Worm (Caenorhabditis elegans) whole organism, L2 larva: ENCODE measurements around the gene tram-1.

ENCODE experiments used
- nhr-12 ChIP-seq: fragments of 150-350 bp; optimal IDR thresholded peaks from 2 replicates; lab custom pipeline; 2014; ENCODE audit warnings: missing biosample characterization, missing genetic modification characterization
- nhr-129 ChIP-seq: fragments of 150-350 bp; optimal IDR thresholded peaks from 2 replicates; lab custom pipeline; 2014; ENCODE audit warnings: missing biosample characterization, missing genetic modification characterization
- nhr-23 ChIP-seq: fragments of 150-350 bp; optimal IDR thresholded peaks from 2 replicates; lab custom pipeline; 2014; ENCODE audit warnings: missing biosample characterization, missing genetic modification reagents, missing genetic modification characterization
- nhr-25 ChIP-seq: fragments of 150-350 bp; sonication (generic microtip); optimal IDR thresholded peaks from 3 replicates; lab custom pipeline; 2014; ENCODE audit warnings: missing biosample characterization, missing genetic modification characterization
- snpc-4 ChIP-seq: fragments of 150-350 bp; optimal IDR thresholded peaks from 2 replicates; lab custom pipeline; 2014; ENCODE audit warnings: missing biosample characterization, missing genetic modification characterization
- unc-39 ChIP-seq: fragments of 150-350 bp; optimal IDR thresholded peaks from 2 replicates; lab custom pipeline; 2014; ENCODE audit warnings: missing biosample characterization, missing genetic modification characterization
- zag-1 ChIP-seq: fragments of 150-350 bp; optimal IDR thresholded peaks from 2 replicates; lab custom pipeline; 2014; ENCODE audit warnings: missing biosample characterization, missing genetic modification characterization
- ztf-11 ChIP-seq: sonication (generic microtip); optimal IDR thresholded peaks from 2 replicates; lab custom pipeline; 2017; ENCODE audit warnings: missing biosample characterization, missing genetic modification characterization

- TF ChIP-seq unc-39 (no peak), nhr-12 (no peak), ztf-11 (no peak), nhr-23 (tag; lab: Kevin White, UChicago) (no peak), nhr-25 (tag; lab: Kevin White, UChicago) (no peak), snpc-4 (no peak), nhr-129 (tag; lab: Kevin White, UChicago) (no peak), zag-1 (tag; lab: Kevin White, UChicago) (no peak)
Measured at ce11 chrIV:10190586-10190985, 30.5 kb downstream of the tram-1 start.
